Worm (Caenorhabditis elegans) whole organism, late embryonic: Measurements from ENCODE around the gene srbc-48.

Experiments used
- C38D4.7 ChIP-seq: fragments of 200-800 bp; sonication (Bioruptor generic); optimal IDR thresholded peaks from 2 replicates; lab custom pipeline; 2018; ENCODE audit warnings: mild to moderate bottlenecking, missing genetic modification characterization, moderate library complexity, missing compliant biosample characterization
- ama-1 ChIP-seq: fragments of 150-350 bp; optimal IDR thresholded peaks from 2 replicates; lab custom pipeline; 2014
- ceh-24 ChIP-seq: sonication (generic microtip); optimal IDR thresholded peaks from 2 replicates; lab custom pipeline; 2016; ENCODE audit warnings: mild to moderate bottlenecking, missing genetic modification characterization, missing compliant biosample characterization
- ceh-6 ChIP-seq: fragments of 200-800 bp; sonication (Bioruptor generic); optimal IDR thresholded peaks from 2 replicates; lab custom pipeline; 2018; ENCODE audit warnings: mild to moderate bottlenecking, missing genetic modification characterization, missing compliant biosample characterization
- ceh-9 ChIP-seq: sonication (generic microtip); optimal IDR thresholded peaks from 2 replicates; lab custom pipeline; 2016; ENCODE audit warnings: mild to moderate bottlenecking, missing genetic modification characterization, inconsistent platforms, missing compliant biosample characterization
- che-1 ChIP-seq: sonication (generic microtip); optimal IDR thresholded peaks from 2 replicates; lab custom pipeline; 2016; ENCODE audit warnings: mild to moderate bottlenecking, missing genetic modification characterization, missing compliant biosample characterization
- elt-2 ChIP-seq: sonication (generic microtip); optimal IDR thresholded peaks from 2 replicates; lab custom pipeline; 2016; ENCODE audit warnings: missing genetic modification reagents, missing genetic modification characterization, missing compliant biosample characterization
- eyg-1 ChIP-seq: sonication (generic microtip); optimal IDR thresholded peaks from 2 replicates; lab custom pipeline; 2016; ENCODE audit warnings: missing genotype, missing genetic modification characterization, missing compliant biosample characterization
- lin-11 ChIP-seq: fragments of 200-800 bp; sonication (Bioruptor generic); optimal IDR thresholded peaks from 2 replicates; lab custom pipeline; 2018; ENCODE audit warnings: mild to moderate bottlenecking, missing genetic modification characterization, missing compliant biosample characterization
- pha-4 ChIP-seq: fragments of 150-350 bp; optimal IDR thresholded peaks from 2 replicates; lab custom pipeline; 2018; ENCODE audit warnings: missing biosample characterization, missing genetic modification reagents, missing genetic modification characterization
- tbx-2 ChIP-seq: sonication (generic microtip); optimal IDR thresholded peaks from 2 replicates; lab custom pipeline; 2016; ENCODE audit warnings: missing genetic modification characterization, missing compliant biosample characterization
- tbx-7 ChIP-seq: sonication (generic microtip); optimal IDR thresholded peaks from 2 replicates; lab custom pipeline; 2016; ENCODE audit warnings: missing genotype, missing genetic modification characterization, missing compliant biosample characterization

DNA sequence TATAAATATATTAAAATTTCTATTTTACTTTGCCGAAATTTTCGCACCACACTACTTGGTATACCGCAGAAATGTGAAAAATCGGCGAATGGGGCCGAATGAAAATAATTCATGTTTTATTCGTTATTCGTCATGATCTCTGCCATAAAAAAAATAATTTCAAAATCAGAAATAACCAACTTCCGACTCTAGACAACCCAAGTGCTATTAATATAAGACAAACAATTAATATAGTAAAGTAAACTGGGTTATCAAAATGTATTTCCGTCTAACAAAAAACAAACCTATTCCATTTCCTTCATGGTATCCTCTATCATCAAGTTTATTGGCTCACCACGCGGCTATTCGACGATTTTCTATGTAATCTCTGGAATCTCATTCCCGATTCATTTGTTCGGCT, 45.8 kb downstream of the srbc-48 start, which contains the start of gene srh-293:
- no peak for TF ChIP-seq ama-1 (lab: Kevin White, UChicago)
- no peak for TF ChIP-seq ceh-9
- TF ChIP-seq ceh-24 (tag; lab: Kevin White, UChicago), result no peak
- no peak for TF ChIP-seq pha-4 (tag; lab: Kevin White, UChicago)
- no peak for TF ChIP-seq lin-11
- TF ChIP-seq tbx-2 (tag; lab: Kevin White, UChicago), result no peak
- no peak for TF ChIP-seq elt-2 (tag; lab: Kevin White, UChicago)
- TF ChIP-seq eyg-1 (tag; lab: Kevin White, UChicago), result no peak
- TF ChIP-seq C38D4.7, result no peak
- no peak for TF ChIP-seq che-1 (tag; lab: Kevin White, UChicago)
- TF ChIP-seq tbx-7, result no peak
- TF ChIP-seq ceh-6 (GFP tag; lab: Kevin White, UChicago), result no peak
